Worm (Caenorhabditis elegans): ENCODE results near the gene fbxa-115.

- TF ChIP-seq T22C8.4 (GFP tag; IDR thresholded peaks at IDR 0.05), result no peak
- no peak for TF ChIP-seq klf-2 (GFP tag; conservative IDR thresholded peaks at IDR 0.05)
- no peak for TF ChIP-seq ztf-29 (GFP tag; IDR thresholded peaks at IDR 0.05)
- no peak for TF ChIP-seq ztf-23 (GFP tag; IDR thresholded peaks at IDR 0.05)
- no peak for TF ChIP-seq tab-1 (GFP tag; IDR thresholded peaks at IDR 0.05)
- no peak for TF ChIP-seq med-1 (GFP tag; optimal IDR thresholded peaks at IDR 0.05; ENCODE audit: insufficient read depth)
- TF ChIP-seq cog-1 (tag; optimal IDR thresholded peaks at IDR 0.05), result no peak
Observed at ce11 chrV:20151855-20152254, 40.1 kb downstream of the fbxa-115 start.

Measured in whole organism, midembryonic.